Fruit fly (Drosophila melanogaster) whole organism, wandering third instar larva: Measurements from ENCODE around the gene Sgt.

ENCODE experiments used
- CrebA ChIP-seq: fragments of 200-800 bp; sonication (Bioruptor generic); optimal IDR thresholded peaks from 2 replicates; lab custom pipeline; 2016; ENCODE audit warnings: missing biosample characterization, mild to moderate bottlenecking, missing genetic modification characterization, borderline replicate concordance
- Dfd ChIP-seq: fragments of >200 bp; optimal IDR thresholded peaks from 2 replicates; lab custom pipeline; 2017; ENCODE audit warnings: missing biosample characterization, missing genetic modification characterization
- HLH106 ChIP-seq: fragments of 200-800 bp; optimal IDR thresholded peaks from 3 replicates; lab custom pipeline; 2019; ENCODE audit warnings: missing biosample characterization, mild to moderate bottlenecking, missing genetic modification characterization, moderate library complexity
- Hnf4 ChIP-seq: fragments of 200-800 bp; sonication (Bioruptor generic); optimal IDR thresholded peaks from 2 replicates; lab custom pipeline; 2016; ENCODE audit warnings: missing biosample characterization, mild to moderate bottlenecking, missing genetic modification characterization
- Hr83 ChIP-seq: fragments of 200-300 bp; sonication (Bioruptor generic); optimal IDR thresholded peaks from 2 replicates; lab custom pipeline; 2016; ENCODE audit warnings: missing biosample characterization, mild to moderate bottlenecking, missing genetic modification characterization, moderate library complexity; ENCODE audit not compliant: poor library complexity, severe bottlenecking
- Mio ChIP-seq: sonication (Bioruptor generic); optimal IDR thresholded peaks from 2 replicates; lab custom pipeline; 2016; ENCODE audit warnings: missing biosample characterization, missing genetic modification characterization
- pan ChIP-seq: fragments of >200 bp; optimal IDR thresholded peaks from 2 replicates; lab custom pipeline; 2017
- psq ChIP-seq: fragments of 200-800 bp; sonication (Bioruptor generic); optimal IDR thresholded peaks from 3 replicates; lab custom pipeline; 2017; ENCODE audit warnings: missing biosample characterization, mild to moderate bottlenecking, missing genetic modification characterization, moderate library complexity
- usp ChIP-seq: fragments of >200 bp; optimal IDR thresholded peaks from 2 replicates; lab custom pipeline; 2017; ENCODE audit warnings: missing biosample characterization, missing genetic modification characterization
- woc ChIP-seq: sonication (Bioruptor generic); optimal IDR thresholded peaks from 2 replicates; lab custom pipeline; 2016; ENCODE audit warnings: missing biosample characterization, mild to moderate bottlenecking, missing genetic modification characterization

dm6 chr2L:17425005-17425404 is 46.4 kb upstream of the Sgt start:
- no peak for TF ChIP-seq psq (GFP tag; lab: Kevin White, UChicago)
- TF ChIP-seq pan (lab: Kevin White, UChicago): no peak
- no peak for TF ChIP-seq Mio
- TF ChIP-seq Dfd (GFP tag; lab: Kevin White, UChicago): no peak
- no peak for TF ChIP-seq HLH106
- no peak for TF ChIP-seq Hr83 (GFP tag; lab: Kevin White, UChicago)
- no peak for TF ChIP-seq woc (GFP tag; lab: Kevin White, UChicago)
- TF ChIP-seq Hnf4 (GFP tag; lab: Kevin White, UChicago): no peak
- no peak for TF ChIP-seq CrebA (GFP tag; lab: Kevin White, UChicago)
- no peak for TF ChIP-seq usp (GFP tag; lab: Kevin White, UChicago)
